Fruit fly (Drosophila melanogaster) S2 (cell line): Measurements from ENCODE around the gene Csk.
A peak's percentile ranks its signal among the peaks of the same experiment; 100 is the strongest.

Experiments
- CG8478 ChIP-seq: fragments of >200 bp; optimal IDR thresholded peaks from 2 replicates; lab custom pipeline; 2018
- CTCF ChIP-seq, 2 experiments: fragments of >200 bp; optimal IDR thresholded peaks; 2 replicates each; lab custom pipeline; 2018

The Csk gene

DNA sequence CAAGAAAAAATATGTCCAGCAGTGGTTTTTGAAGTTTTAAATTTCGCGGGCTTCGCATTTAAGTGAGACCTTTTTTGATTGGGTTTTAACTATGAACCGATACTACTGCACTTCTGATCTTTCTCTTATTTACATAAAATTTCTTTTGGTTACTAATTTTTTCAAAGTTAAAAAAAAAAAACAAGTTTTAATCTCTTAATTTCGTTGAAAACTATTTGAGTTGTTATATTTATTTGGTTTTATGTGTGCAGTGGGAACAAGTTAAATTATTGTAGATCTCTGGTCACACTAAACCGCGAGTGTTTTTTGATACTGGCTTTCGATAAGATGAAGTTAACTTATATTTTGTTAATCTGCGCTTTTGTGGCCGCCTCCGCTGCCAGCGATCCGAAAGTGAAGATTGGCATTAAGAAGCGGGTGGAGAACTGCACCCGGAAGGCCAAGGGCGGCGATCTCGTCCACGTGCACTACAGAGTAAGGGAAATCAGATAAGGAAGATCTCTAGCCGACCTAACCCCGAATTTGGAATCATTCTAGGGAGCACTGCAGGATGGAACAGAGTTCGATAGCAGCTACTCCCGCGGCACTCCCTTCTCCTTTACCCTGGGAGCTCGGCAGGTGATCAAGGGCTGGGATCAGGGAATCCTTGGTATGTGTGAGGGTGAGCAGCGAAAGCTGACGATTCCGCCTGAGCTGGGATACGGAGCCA lies 23.6 kb upstream of the Csk start, which contains the start of gene CG14715:
TSS of gene CG14715 (plus strand) at position 267 of the 709 bp plus-strand sequence.
- TF ChIP-seq CTCF (optimal IDR thresholded peaks at IDR 0.05; lab: Kevin White, UChicago): no peak
- TF ChIP-seq CG8478 (lab: Kevin White, UChicago): no peak

DNA sequence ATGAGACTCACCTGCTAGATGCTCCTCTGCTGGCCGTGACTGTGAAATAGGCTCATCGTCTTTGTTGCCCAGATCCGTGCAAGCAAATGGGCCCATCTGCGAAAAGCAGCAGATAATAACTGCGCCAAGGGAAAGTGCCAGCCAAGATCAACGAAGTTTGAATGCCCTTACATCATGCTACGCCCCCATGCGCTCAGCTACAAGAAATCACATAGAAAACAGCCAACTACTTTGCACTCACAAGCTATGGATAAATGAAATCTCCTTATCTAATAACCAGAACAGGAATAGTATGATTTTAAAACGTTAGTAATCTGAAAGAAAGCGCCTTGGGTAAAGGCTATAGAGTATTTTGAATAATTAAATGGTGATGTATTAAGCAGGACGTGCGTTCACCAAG lies 21.3 kb upstream of the Csk start:
- TF ChIP-seq CTCF (optimal IDR thresholded peaks at IDR 0.05; lab: Kevin White, UChicago) (no peak), CG8478 (lab: Kevin White, UChicago) (no peak)

DNA sequence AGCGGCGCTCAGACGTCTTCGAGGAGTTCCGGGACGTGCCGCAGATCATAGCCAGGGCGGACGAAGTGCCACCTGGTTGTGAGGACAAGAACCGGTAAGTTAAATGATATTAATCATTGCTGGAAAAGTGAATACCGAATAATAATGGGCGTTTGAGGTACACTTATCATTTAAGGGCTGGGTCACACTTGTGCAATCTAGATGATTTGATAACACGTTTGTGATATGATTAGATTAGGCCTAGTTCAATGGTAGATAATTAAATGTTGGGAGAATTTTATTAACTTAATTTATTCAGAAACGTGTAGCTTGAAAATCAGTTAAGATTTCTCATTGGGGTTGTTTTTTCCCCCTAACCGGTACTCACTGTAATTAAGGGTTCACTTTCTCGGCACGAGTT lies 20.4 kb upstream of the Csk start:
- TF ChIP-seq CTCF (optimal IDR thresholded peaks at IDR 0.05; lab: Kevin White, UChicago) (no peak), CG8478 (lab: Kevin White, UChicago) (no peak)

DNA sequence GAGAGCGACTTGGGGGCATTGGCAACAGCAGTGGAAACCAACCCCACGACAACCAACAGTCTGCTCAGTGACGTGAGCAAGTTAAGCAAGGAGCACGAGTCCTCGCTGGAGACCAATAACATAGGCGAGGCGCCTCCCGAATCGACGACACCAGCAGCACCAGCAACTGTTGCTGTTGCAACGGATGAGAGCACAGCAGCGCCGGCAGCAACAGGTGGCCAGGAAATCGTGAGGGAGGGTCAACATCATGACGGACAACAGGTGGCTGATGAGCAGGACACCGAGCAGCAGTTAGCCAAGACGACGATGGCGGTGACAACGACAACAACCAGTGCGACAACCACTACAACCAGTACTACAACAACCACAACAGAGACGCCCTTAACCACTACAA lies 19.4 kb upstream of the Csk start:
- TF ChIP-seq CG8478 (lab: Kevin White, UChicago) (no peak), CTCF (optimal IDR thresholded peaks at IDR 0.05; lab: Kevin White, UChicago) (no peak)

DNA sequence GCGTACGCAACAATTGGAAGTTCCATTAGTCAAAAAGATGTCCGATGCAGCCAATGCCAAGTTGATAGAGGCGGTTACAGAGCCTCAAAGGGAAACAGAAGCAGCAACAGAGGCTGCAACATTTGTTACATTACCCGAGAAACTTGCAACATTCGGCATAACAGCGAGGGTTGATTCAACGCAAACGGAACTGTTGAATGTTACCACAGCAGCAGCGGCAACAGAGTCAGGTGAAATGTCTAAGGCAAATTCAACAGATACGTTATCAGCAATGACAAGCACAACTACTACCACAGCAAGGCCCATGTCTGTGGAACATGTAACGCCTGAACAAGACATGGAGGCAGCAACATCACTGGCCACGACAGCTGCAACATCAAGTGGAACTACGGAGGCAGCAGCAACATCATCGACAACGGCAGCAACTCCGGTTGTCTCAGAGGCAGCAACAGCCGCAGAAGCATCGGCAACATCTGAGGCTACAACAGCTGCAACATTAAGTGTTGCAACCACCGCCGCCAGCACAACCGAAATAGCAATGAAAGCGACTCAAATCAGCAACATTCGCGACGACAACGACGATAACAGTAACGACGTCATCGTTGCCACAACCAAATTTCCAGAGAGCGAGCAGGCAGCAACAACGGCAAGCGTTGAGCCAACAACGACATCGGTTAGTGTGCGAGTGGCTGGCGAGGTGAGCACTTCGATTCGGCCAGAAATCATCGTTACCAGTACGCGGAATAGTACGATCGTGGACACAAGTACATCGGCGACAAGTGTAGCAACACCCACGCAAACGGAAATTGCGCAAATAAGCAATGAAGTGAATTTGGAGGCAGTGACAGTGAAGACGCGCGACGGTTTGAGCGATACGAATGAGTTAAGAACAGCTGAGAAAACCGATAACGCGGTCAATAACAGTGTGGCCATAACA lies 18.8 kb upstream of the Csk start:
- TF ChIP-seq CG8478 (lab: Kevin White, UChicago): no peak
- TF ChIP-seq CTCF (optimal IDR thresholded peaks at IDR 0.05; lab: Kevin White, UChicago): no peak

DNA sequence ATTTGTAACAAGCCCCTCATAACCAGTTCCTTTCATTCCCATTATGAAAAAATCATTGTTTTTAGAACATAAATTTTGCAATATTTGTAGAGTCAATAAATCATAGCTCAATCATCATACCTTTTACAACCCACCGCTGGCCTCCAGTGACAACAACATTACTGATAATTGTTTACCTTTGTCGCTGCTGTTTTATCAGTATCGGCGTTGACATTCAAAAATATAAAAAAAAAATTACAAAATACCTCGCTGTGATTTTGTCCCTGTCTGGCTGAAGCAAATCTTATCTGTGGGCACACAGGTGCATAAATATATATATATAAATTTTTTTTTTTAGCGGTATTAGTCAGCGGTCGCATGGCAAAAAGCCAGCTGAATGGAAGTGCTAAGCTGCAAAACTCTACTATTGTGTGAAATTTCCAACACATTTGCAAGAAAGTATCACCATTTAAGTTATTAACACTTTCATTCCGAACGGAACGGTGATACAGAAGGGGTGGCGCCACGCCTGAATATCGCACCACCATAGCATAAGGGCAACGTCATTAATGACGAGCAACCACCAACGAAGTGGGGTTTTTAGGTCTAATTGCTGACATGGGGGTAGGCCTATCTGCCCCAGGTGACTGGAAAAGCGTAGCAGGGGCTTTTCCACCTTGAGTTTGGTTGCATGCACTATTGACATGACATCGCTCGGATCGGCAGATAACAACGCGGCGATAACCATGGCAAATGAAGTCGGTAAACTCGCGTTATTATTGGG lies 15.6 kb upstream of the Csk start:
- TF ChIP-seq CG8478 (lab: Kevin White, UChicago) (no peak), CTCF (optimal IDR thresholded peaks at IDR 0.05; lab: Kevin White, UChicago) (no peak)

DNA sequence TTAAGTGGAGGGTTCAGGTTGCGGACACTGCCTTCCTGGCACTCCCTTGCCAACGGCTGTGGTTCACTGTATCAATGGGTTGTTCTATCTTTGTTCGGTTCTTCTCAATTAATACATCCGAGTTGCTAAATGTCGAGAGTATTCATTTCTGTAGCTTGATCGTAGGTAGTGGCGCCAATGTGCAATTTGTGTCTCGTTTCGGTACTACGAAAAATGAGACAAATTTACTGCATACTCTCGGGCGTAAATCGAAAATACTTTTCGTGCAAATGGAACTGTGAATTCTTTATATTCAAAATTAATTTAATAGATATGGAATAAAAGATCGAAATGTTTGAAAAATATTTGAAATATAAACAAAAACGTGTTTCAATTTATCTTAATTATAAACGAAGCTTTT lies 15.0 kb upstream of the Csk start:
- TF ChIP-seq CTCF (optimal IDR thresholded peaks at IDR 0.05; lab: Kevin White, UChicago) (peak; percentile 92), CG8478 (lab: Kevin White, UChicago) (no peak)

DNA sequence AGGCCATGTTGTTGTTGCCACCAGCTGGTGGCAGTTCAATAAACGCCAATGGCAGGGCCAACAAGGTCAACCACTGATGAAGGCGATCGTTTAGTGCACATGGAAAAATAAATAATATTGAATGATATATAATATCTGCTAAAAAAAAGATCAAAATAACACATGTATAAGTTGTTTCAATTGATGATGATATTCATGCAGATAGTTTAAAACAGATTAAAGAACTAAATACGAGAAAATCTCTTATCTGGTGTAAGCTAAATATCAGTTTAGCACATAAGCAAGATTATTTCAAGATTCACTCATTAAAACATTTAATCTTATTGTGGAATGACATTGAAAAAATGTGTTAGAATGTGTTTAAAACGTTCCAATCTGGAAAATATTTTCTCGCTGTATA lies 12.9 kb upstream of the Csk start:
- TF ChIP-seq CG8478 (lab: Kevin White, UChicago): no peak
- TF ChIP-seq CTCF (optimal IDR thresholded peaks at IDR 0.05; lab: Kevin White, UChicago): no peak

DNA sequence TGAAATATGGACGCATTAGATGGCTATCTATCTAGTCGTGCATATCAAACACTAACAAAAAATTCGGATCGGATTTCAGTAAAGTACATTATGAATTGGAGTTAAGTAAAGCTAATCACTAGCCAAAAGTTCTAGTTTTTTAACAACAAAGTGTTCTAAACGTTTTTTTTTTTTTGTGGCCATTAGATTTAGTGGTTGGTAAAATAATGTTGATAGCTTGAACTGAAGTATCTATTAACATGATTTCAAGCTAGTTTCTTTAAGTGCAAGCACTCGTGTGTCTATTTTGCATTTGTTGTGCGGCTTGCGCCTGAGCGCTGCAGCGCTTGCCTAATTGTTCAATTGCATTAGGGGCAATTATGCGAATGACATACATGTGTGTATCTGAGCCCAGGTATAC lies 12.1 kb upstream of the Csk start:
- no peak for TF ChIP-seq CTCF (optimal IDR thresholded peaks at IDR 0.05; lab: Kevin White, UChicago)
- TF ChIP-seq CG8478 (lab: Kevin White, UChicago): no peak

DNA sequence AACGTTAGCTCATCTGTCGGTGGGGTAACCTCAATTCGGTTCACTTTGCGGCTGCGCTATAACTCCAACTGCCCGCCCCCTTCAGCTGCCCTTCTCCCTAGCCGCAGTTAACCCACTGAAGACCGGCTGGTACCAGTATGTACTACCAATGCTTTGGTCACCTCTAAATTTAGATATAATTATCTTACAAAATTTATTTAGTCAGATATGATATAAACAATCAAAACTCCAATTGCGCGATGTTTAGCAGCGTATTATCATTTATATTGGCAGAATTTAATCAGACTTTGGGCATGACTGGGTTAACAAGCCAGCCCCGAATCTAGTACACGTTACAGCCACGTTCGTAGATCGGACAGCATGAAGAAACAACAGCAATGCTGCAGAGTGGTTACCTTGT lies 11.2 kb upstream of the Csk start:
- no peak for TF ChIP-seq CG8478 (lab: Kevin White, UChicago)
- no peak for TF ChIP-seq CTCF (optimal IDR thresholded peaks at IDR 0.05; lab: Kevin White, UChicago)

DNA sequence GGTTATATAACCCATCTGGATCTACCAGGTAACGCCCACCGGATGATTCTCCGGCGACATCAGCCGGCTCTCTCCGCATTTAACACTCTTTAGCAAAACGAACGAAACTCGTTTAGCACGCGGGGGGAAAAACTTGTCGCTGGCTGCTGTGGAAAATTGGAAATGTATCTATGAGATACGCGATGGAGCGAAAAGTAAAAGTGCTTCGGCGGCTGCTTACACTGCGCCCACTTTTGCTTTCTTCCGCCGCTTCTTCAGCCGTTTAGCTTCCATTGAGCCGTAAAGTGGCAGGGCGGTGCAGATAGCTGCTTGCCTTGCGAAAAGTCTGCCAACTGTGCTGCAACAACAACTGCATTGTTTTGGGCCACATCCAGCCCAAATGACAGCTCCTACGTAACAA lies 10.7 kb upstream of the Csk start:
- TF ChIP-seq CTCF (optimal IDR thresholded peaks at IDR 0.05; lab: Kevin White, UChicago) (no peak), CG8478 (lab: Kevin White, UChicago) (no peak)

DNA sequence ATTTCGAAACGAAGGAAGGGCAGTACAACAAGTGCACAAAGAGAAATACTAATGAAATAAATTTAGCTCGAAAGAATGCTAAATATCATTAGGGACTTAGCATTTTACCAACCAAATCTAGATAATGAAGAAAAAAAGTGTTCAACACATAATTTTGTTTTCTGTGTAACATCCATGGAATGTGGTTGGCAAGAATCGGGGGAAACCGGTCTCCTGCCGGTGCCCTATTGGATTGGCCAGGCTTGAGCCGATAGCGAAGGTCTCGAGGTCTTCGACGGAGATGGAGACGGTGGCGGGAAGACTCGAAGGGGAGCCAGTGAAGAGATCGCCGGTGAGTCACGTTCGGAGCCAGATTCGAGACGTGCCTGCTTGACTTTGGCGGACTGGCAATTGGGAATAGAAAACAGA lies 7.3 kb upstream of the Csk start:
- TF ChIP-seq CG8478 (lab: Kevin White, UChicago): no peak
- no peak for TF ChIP-seq CTCF (optimal IDR thresholded peaks at IDR 0.05; lab: Kevin White, UChicago)

DNA sequence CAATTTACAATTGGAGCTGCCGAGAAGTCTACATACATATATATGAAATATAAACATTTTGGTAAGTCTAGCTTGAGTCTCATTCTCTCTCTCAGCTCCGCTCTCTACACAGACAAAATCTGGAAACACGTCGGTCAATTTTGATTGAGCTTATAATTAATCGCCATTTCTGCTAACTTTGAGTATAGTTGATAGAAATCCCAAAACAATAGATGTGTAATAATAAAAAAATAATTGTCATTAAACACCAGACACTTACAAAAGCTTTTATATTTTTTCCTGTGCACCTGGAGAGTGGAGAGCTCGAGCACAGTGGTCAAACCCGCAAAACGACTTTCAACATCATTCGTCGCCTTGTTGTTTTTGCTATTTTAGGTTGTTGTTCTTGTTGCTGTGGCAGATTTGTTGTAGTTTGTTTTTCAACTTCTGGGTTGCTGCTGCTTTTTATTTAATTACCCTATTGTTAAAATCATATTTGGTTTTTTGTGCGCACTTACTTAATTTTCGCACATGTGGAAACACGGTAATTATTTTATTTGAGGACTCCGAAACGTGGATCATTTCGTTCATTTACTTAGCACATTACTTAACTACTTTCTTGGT lies 6.2 kb upstream of the Csk start:
- TF ChIP-seq CG8478 (lab: Kevin White, UChicago) (no peak), CTCF (optimal IDR thresholded peaks at IDR 0.05; lab: Kevin White, UChicago) (no peak)

DNA sequence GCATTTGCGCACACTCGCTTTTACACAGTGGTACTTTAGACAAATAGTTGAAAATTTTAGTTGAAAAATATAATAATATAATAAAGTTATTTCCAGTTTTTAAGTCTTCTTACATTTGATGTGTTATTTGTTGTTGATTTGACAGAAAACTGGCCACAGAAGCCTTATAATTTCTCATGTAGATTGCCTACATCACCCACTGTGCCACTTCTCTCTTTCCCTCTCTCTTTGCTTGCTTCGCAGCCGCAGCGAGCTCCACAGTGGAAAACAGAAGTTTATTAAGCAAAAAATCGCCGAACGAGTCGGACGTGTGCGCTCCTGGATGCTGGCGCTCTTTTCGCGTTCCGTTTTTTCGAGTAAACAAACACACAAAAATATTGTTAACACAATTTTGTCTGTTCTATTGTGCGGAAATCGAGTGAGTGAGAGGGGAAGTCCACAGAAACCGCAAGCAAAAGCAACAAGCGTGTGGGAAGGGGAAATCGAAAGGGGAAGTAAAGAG lies 5.4 kb upstream of the Csk start, which contains the start of gene CG42327:
TSS of gene CG42327 (plus strand) at position 277 of the 502 bp plus-strand sequence.
- TF ChIP-seq CG8478 (lab: Kevin White, UChicago): no peak
